Worm (Caenorhabditis elegans) whole organism, mixed stage, embryonic: ENCODE results near the gene srp-3.

ENCODE experiments used
- lin-32 ChIP-seq: fragments of 200-800 bp; sonication (Bioruptor generic); optimal IDR thresholded peaks from 2 replicates; lab custom pipeline; 2018; ENCODE audit warnings: mild to moderate bottlenecking, missing genetic modification characterization, missing compliant biosample characterization
- mab-5 ChIP-seq: fragments of 150-350 bp; optimal IDR thresholded peaks from 2 replicates; lab custom pipeline; 2014; ENCODE audit warnings: missing biosample characterization, missing genetic modification characterization
- nhr-12 ChIP-seq: fragments of 150-350 bp; optimal IDR thresholded peaks from 2 replicates; lab custom pipeline; 2014; ENCODE audit warnings: missing biosample characterization, missing genetic modification characterization
- nhr-237 ChIP-seq: fragments of 150-350 bp; optimal IDR thresholded peaks from 2 replicates; lab custom pipeline; 2014; ENCODE audit warnings: missing biosample characterization, missing genetic modification characterization
- pha-4 ChIP-seq: fragments of 150-350 bp; optimal IDR thresholded peaks from 2 replicates; lab custom pipeline; 2018; ENCODE audit warnings: missing biosample characterization, missing genetic modification reagents, missing genetic modification characterization
- snpc-4 ChIP-seq: fragments of 150-350 bp; optimal IDR thresholded peaks from 2 replicates; lab custom pipeline; 2014; ENCODE audit warnings: missing biosample characterization, missing genetic modification characterization
- unc-62 ChIP-seq: fragments of 150-350 bp; optimal IDR thresholded peaks from 2 replicates; lab custom pipeline; 2014; ENCODE audit warnings: missing biosample characterization, missing genetic modification reagents, missing genetic modification characterization

ce11 chrV:1883131-1883530 is 25.5 kb upstream of the srp-3 start:
- TF ChIP-seq unc-62 (GFP tag; lab: Kevin White, UChicago) (no peak), mab-5 (no peak), lin-32 (GFP tag; lab: Kevin White, UChicago) (no peak), nhr-12 (tag; lab: Kevin White, UChicago) (no peak), snpc-4 (tag; lab: Kevin White, UChicago) (no peak), pha-4 (tag; lab: Kevin White, UChicago) (no peak), nhr-237 (no peak)
